Comparison of ENCODE assay signal across 1 worm cellular context in genomic region chrX:15600512-15601117, ce11.
TF ChIP-seq lines count a peak whose summit lies in the region.

Gene ent-2 (plus strand): TSS chrX:15601067.

TF ChIP-seq in whole organism, L1 larva, 84 proteins besides CTCF, POLR2A, EP300 and RAD21 (continued from another document):
- TF ChIP-seq hlh-17 (GFP tag; optimal IDR thresholded peaks at IDR 0.05; lab: Kevin White, UChicago; ENCODE audit: borderline replicate concordance): no peak
- TF ChIP-seq F16B12.6 (tag; optimal IDR thresholded peaks at IDR 0.05; lab: Kevin White, UChicago): no peak
- no peak for TF ChIP-seq isw-1 (GFP tag; IDR thresholded peaks at IDR 0.05; lab: Robert Waterston, UW)
- no peak for TF ChIP-seq fkh-4 (tag; optimal IDR thresholded peaks at IDR 0.05; lab: Kevin White, UChicago; ENCODE audit: borderline replicate concordance)
- TF ChIP-seq fkh-8 (tag; optimal IDR thresholded peaks at IDR 0.05; lab: Kevin White, UChicago): peak; percentile 86
- TF ChIP-seq efl-1 (optimal IDR thresholded peaks at IDR 0.05; lab: Kevin White, UChicago): peak in 1 of 2 experiments; percentile 9
- TF ChIP-seq efl-1 (GFP tag; optimal IDR thresholded peaks at IDR 0.05 in 1 of 2; lab: Kevin White, UChicago): peak in 1 of 2 experiments; percentile 85
- TF ChIP-seq rnt-1 (tag; optimal IDR thresholded peaks at IDR 0.05; lab: Kevin White, UChicago): no peak
- TF ChIP-seq mep-1 (tag; optimal IDR thresholded peaks at IDR 0.05; lab: Kevin White, UChicago): peak; percentile 13
- no peak for TF ChIP-seq Y116A8C.19 (tag; optimal IDR thresholded peaks at IDR 0.05; lab: Kevin White, UChicago; ENCODE audit: borderline replicate concordance)
TF ChIP-seq in whole organism, L1 larva: peak in this region for 11.
